3 fruit fly cellular contexts compared by ENCODE assay signal in genomic region chr2L:7121065-7121464, dm6.
A peak's percentile ranks its signal among the peaks of the same experiment; 100 is the strongest.
TF ChIP-seq lines count a peak whose summit lies in the region.

No protein-coding gene starts in this region.

- TF ChIP-seq CTCF in whole organism, embryonic (GFP tag; optimal IDR thresholded peaks at IDR 0.05; lab: Kevin White, UChicago) = no peak

TF ChIP-seq in whole organism, embryonic, 481 proteins besides CTCF, POLR2A, EP300 and RAD21 (continues in another document):
- peak; percentile 23 for TF ChIP-seq HLHmδ (GFP tag; optimal IDR thresholded peaks at IDR 0.05; lab: Kevin White, UChicago)
- no peak for TF ChIP-seq insv (GFP tag; optimal IDR thresholded peaks at IDR 0.05; lab: Kevin White, UChicago)
- TF ChIP-seq CG8359 (GFP tag; optimal IDR thresholded peaks at IDR 0.05; lab: Kevin White, UChicago; ENCODE audit: borderline replicate concordance) = no peak
- no peak for TF ChIP-seq Dip2 (GFP tag; IDR thresholded peaks at IDR 0.05; lab: Robert Waterston, UW)
- TF ChIP-seq twi (tag; optimal IDR thresholded peaks at IDR 0.05; lab: Kevin White, UChicago) = peak; percentile 10
- TF ChIP-seq TFAM (GFP tag; optimal IDR thresholded peaks at IDR 0.05; lab: Kevin White, UChicago) = no peak
- TF ChIP-seq Bdp1 (GFP tag; optimal IDR thresholded peaks at IDR 0.05; lab: Kevin White, UChicago) = no peak
- TF ChIP-seq Hr51 (GFP tag; optimal IDR thresholded peaks at IDR 0.05; lab: Kevin White, UChicago) = no peak
- TF ChIP-seq al (GFP tag; IDR thresholded peaks at IDR 0.05; lab: Robert Waterston, UW) = no peak
- TF ChIP-seq Xrp1 (GFP tag; IDR thresholded peaks at IDR 0.05; lab: Robert Waterston, UW) = no peak
- peak; percentile 38 for TF ChIP-seq CG11504 (tag; optimal IDR thresholded peaks at IDR 0.05; lab: Kevin White, UChicago)
- no peak for TF ChIP-seq bcd (GFP tag; optimal IDR thresholded peaks at IDR 0.05; lab: Kevin White, UChicago)
- TF ChIP-seq CG15601 (tag; optimal IDR thresholded peaks at IDR 0.05; lab: Kevin White, UChicago) = no peak
- no peak for TF ChIP-seq Sry-β (GFP tag; optimal IDR thresholded peaks at IDR 0.05; lab: Kevin White, UChicago)
- no peak for TF ChIP-seq CG2678 (tag; optimal IDR thresholded peaks at IDR 0.05; lab: Kevin White, UChicago)
- peak; percentile 31 for TF ChIP-seq oc (tag; optimal IDR thresholded peaks at IDR 0.05; lab: Kevin White, UChicago)
- TF ChIP-seq Hmx (GFP tag; optimal IDR thresholded peaks at IDR 0.05; lab: Kevin White, UChicago) = no peak
- no peak for TF ChIP-seq Opbp (GFP tag; IDR thresholded peaks at IDR 0.05; lab: Robert Waterston, UW; ENCODE audit: partially characterized antibody)
- TF ChIP-seq CG10959 (GFP tag; IDR thresholded peaks at IDR 0.05; lab: Robert Waterston, UW) = no peak
- no peak for TF ChIP-seq CG32772 (GFP tag; IDR thresholded peaks at IDR 0.05; lab: Robert Waterston, UW)
- TF ChIP-seq ci (GFP tag; IDR thresholded peaks at IDR 0.05; lab: Robert Waterston, UW) = peak; percentile 31; the same call in 1 of the 3 replicates
- TF ChIP-seq Usf (GFP tag; optimal IDR thresholded peaks at IDR 0.05; lab: Kevin White, UChicago) = no peak
- TF ChIP-seq CG1832 (GFP tag; optimal IDR thresholded peaks at IDR 0.05; lab: Kevin White, UChicago) = peak; percentile 40
- no peak for TF ChIP-seq tgo (GFP tag; IDR thresholded peaks at IDR 0.05; lab: Robert Waterston, UW)
- no peak for TF ChIP-seq Sry-δ (GFP tag; optimal IDR thresholded peaks at IDR 0.05; lab: Kevin White, UChicago)
- TF ChIP-seq crol (GFP tag; IDR thresholded peaks at IDR 0.05; lab: Robert Waterston, UW) = peak; percentile 22; the same call in 1 of the 2 replicates
- TF ChIP-seq CG17802 (tag; optimal IDR thresholded peaks at IDR 0.05; lab: Kevin White, UChicago) = no peak
- TF ChIP-seq gsb-n (tag; optimal IDR thresholded peaks at IDR 0.05; lab: Kevin White, UChicago) = peak; percentile 37
- TF ChIP-seq CG10654 (GFP tag; optimal IDR thresholded peaks at IDR 0.05; lab: Kevin White, UChicago) = no peak
- TF ChIP-seq Elba2 (GFP tag; optimal IDR thresholded peaks at IDR 0.05; lab: Kevin White, UChicago) = no peak
- TF ChIP-seq CG10321 (GFP tag; IDR thresholded peaks at IDR 0.05; lab: Robert Waterston, UW) = peak; percentile 60; the same call in 1 of the 2 replicates

TF ChIP-seq in whole organism, prepupa, 60 proteins besides CTCF, POLR2A, EP300 and RAD21:
- TF ChIP-seq ss (GFP tag; optimal IDR thresholded peaks at IDR 0.05; lab: Kevin White, UChicago) (peak; percentile 0 to 24), vri (GFP tag; optimal IDR thresholded peaks at IDR 0.05; lab: Kevin White, UChicago) (peak; percentile 81), Eip78C (GFP tag; lab: Kevin White, UChicago) (peak; percentile 48), CG3919 (GFP tag; optimal IDR thresholded peaks at IDR 0.05; lab: Kevin White, UChicago) (peak; percentile 11), Sox14 (GFP tag; optimal IDR thresholded peaks at IDR 0.05; lab: Kevin White, UChicago) (peak; percentile 12), CG4318 (GFP tag; optimal IDR thresholded peaks at IDR 0.05; lab: Kevin White, UChicago) (no peak)

TF ChIP-seq in whole organism, wandering third instar larva, 38 proteins besides CTCF, POLR2A, EP300 and RAD21:
- TF ChIP-seq dmrt93B (GFP tag; optimal IDR thresholded peaks at IDR 0.05; lab: Kevin White, UChicago) (no peak), h (GFP tag; optimal IDR thresholded peaks at IDR 0.05; lab: Kevin White, UChicago) (peak; percentile 48)
